Fruit fly (Drosophila melanogaster) whole organism: ENCODE data around the gene bun.

Experiments used
- CG8478 ChIP-seq: fragments of >200 bp; optimal IDR thresholded peaks from 2 replicates; lab custom pipeline; 2018; ENCODE audit warnings: inconsistent platforms
- EcR ChIP-seq, 2 experiments: fragments of >200 bp; optimal IDR thresholded peaks; 2 replicates each; lab custom pipeline; 2017; ENCODE audit warnings: missing biosample characterization in 2 of 2, missing genetic modification characterization in 2 of 2, missing genetic modification reagents in 2 of 2
- pan ChIP-seq: fragments of >200 bp; optimal IDR thresholded peaks from 2 replicates; lab custom pipeline; 2017
- psq ChIP-seq: fragments of >200 bp; optimal IDR thresholded peaks from 2 replicates; lab custom pipeline; 2017
- usp ChIP-seq: fragments of >200 bp; optimal IDR thresholded peaks from 2 replicates; lab custom pipeline; 2017; ENCODE audit warnings: missing biosample characterization, missing genetic modification characterization, mixed read lengths

DNA sequence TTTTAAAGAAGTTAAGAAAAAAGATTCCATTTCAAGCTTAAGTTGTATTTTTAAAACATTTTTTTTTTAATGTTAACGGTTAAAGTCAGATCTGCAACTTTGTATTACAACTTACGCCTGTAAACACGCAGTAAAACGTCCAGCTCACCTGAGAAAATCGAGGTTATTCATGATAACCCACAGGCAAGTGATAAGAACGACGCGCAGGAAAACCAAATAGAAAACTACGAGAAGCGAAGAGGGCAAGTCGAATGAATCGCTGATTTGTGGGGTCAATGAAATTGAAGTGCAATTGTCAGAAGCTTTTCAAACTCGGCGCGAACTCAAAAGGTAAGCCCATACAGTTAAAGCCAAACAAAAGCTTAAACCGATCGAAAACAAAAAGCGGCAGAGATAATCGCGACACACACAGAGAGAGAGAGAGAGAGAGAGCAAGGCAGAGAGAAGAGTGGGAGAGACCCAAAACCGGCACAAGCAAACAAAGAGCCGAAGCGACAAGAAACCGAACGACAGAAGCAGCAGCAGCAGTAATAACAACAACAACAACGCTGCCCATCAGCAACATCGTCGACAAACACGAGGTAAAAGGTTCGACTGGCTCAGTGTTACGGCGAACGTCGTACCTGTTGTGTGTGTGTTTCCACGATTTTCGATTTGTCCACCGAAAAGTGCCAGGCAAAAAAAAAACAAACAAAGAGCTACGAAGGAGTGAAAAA is 38.9 kb downstream of the bun start, which contains the start of gene CG43051:
- TF ChIP-seq pan (lab: Kevin White, UChicago) (no peak), EcR (GFP tag; optimal IDR thresholded peaks at IDR 0.05; lab: Kevin White, UChicago) (peak; percentile 3 to 30), psq (no peak), usp (GFP tag; lab: Kevin White, UChicago) (no peak), CG8478 (lab: Kevin White, UChicago) (no peak)
